Worm (Caenorhabditis elegans) whole organism, young adult: ENCODE results near the gene hmgr-1.
A peak's percentile ranks its signal among the peaks of the same experiment; 100 is the strongest.
"Not testable (repeated sequence)": the region's sequence is repeated elsewhere in the genome, so short reads cannot be mapped to it uniquely, and the experiment has no call there.

Experiments used
- C17E4.6 ChIP-seq: fragments of 200-800 bp; sonication (Bioruptor generic); IDR thresholded peaks from 2 replicates; pipeline ENCODE4 v1.3.6; 2022; ENCODE audit warnings: missing genetic modification reagents, missing genetic modification characterization, missing compliant biosample characterization
- F52B5.7 ChIP-seq: sonication (generic microtip); optimal IDR thresholded peaks from 2 replicates; lab custom pipeline; 2016; ENCODE audit warnings: mild to moderate bottlenecking, missing genetic modification characterization, missing compliant biosample characterization
- F55B11.4 ChIP-seq: sonication (generic microtip); optimal IDR thresholded peaks from 2 replicates; lab custom pipeline; 2016; ENCODE audit warnings: missing compliant biosample characterization, missing genetic modification characterization, borderline replicate concordance; ENCODE audit not compliant: insufficient read depth
- Y53F4B.3 ChIP-seq: fragments of 200-800 bp; sonication (Bioruptor generic); IDR thresholded peaks from 2 replicates; pipeline ENCODE4 v1.3.6; 2022; ENCODE audit warnings: missing genetic modification reagents, missing genetic modification characterization, missing compliant biosample characterization
- Y53G8AR.9 ChIP-seq: fragments of 200-800 bp; sonication (Bioruptor generic); conservative IDR thresholded peaks from 2 replicates; pipeline ENCODE4 v1.3.6; 2022; ENCODE audit warnings: missing genetic modification reagents, missing genetic modification characterization, missing compliant biosample characterization
- Y56A3A.18 ChIP-seq: fragments of 200-800 bp; sonication (Bioruptor generic); IDR thresholded peaks from 2 replicates; pipeline ENCODE4 v1.3.6; 2022; ENCODE audit warnings: missing genetic modification reagents, missing genetic modification characterization, missing compliant biosample characterization
- Y79H2A.3 ChIP-seq: fragments of 200-800 bp; sonication (Bioruptor generic); conservative IDR thresholded peaks from 2 replicates; pipeline ENCODE4 v1.3.6; 2022; ENCODE audit warnings: missing genetic modification reagents, missing genetic modification characterization, missing compliant biosample characterization
- Y95B8A.8 ChIP-seq: fragments of 200-800 bp; sonication (Bioruptor generic); IDR thresholded peaks from 2 replicates; pipeline ENCODE4 v1.3.6; 2022; ENCODE audit warnings: missing genetic modification reagents, missing genetic modification characterization, missing compliant biosample characterization
- aptf-2 ChIP-seq: fragments of 200-800 bp; sonication (Bioruptor generic); conservative IDR thresholded peaks from 2 replicates; pipeline ENCODE4 v1.3.6; 2022; ENCODE audit warnings: missing genetic modification reagents, missing genetic modification characterization, missing compliant biosample characterization
- atf-7 ChIP-seq: sonication (generic microtip); optimal IDR thresholded peaks from 2 replicates; lab custom pipeline; 2017; ENCODE audit warnings: mild to moderate bottlenecking, missing genetic modification characterization, missing compliant biosample characterization
- attf-6 ChIP-seq: fragments of 200-800 bp; sonication (Bioruptor generic); IDR thresholded peaks from 2 replicates; pipeline ENCODE4 v1.3.6; 2022; ENCODE audit warnings: missing genetic modification reagents, missing genetic modification characterization, missing compliant biosample characterization
- ccch-3 ChIP-seq: fragments of 200-800 bp; sonication (Bioruptor generic); optimal IDR thresholded peaks from 2 replicates; lab custom pipeline; 2018; ENCODE audit warnings: mild to moderate bottlenecking, missing genetic modification characterization, missing compliant biosample characterization
- cebp-1 ChIP-seq, 2 experiments: fragments of 200-800 bp in 1 of 2; sonication (Bioruptor generic) in 1 of 2; sonication (generic microtip) in 1 of 2; IDR thresholded peaks in 1 of 2; optimal IDR thresholded peaks in 1 of 2; 2 replicates each; pipeline versions ENCODE4 v1.3.6 to Lab custom; 2017 to 2022; ENCODE audit warnings: missing compliant biosample characterization in 2 of 2, missing genetic modification characterization in 2 of 2, mild to moderate bottlenecking in 1 of 2, missing genetic modification reagents in 1 of 2, moderate library complexity in 1 of 2
- chd-7 ChIP-seq: sonication (generic microtip); optimal IDR thresholded peaks from 2 replicates; lab custom pipeline; 2016; ENCODE audit warnings: mild to moderate bottlenecking, missing genetic modification characterization, moderate library complexity, missing compliant biosample characterization
- die-1 ChIP-seq: sonication (generic microtip); optimal IDR thresholded peaks from 2 replicates; lab custom pipeline; 2016; ENCODE audit warnings: missing genotype, mild to moderate bottlenecking, missing genetic modification characterization, missing compliant biosample characterization
- dpff-1 ChIP-seq: sonication (generic microtip); optimal IDR thresholded peaks from 2 replicates; lab custom pipeline; 2017; ENCODE audit warnings: mild to moderate bottlenecking, missing genetic modification characterization, missing compliant biosample characterization
- ekl-4 ChIP-seq: fragments of 200-800 bp; sonication (Bioruptor generic); IDR thresholded peaks from 2 replicates; pipeline ENCODE4 v1.3.6; 2022; ENCODE audit warnings: missing genetic modification reagents, missing genetic modification characterization, missing compliant biosample characterization
- hmg-1.2 ChIP-seq: fragments of 200-800 bp; sonication (Bioruptor generic); IDR thresholded peaks from 2 replicates; pipeline ENCODE4 v1.3.6; 2022; ENCODE audit warnings: missing genetic modification reagents, missing genetic modification characterization, missing compliant biosample characterization
- lag-1 ChIP-seq: fragments of 200-800 bp; sonication (Bioruptor generic); IDR thresholded peaks from 2 replicates; pipeline ENCODE4 v1.3.6; 2022; ENCODE audit warnings: missing genetic modification reagents, missing genetic modification characterization, missing compliant biosample characterization
- lin-35 ChIP-seq, 3 experiments: fragments of 150-350 bp in 2 of 3; sonication (generic microtip) in 1 of 3; optimal IDR thresholded peaks; 2 replicates each; lab custom pipeline; 2014 to 2018; ENCODE audit warnings: missing biosample characterization in 3 of 3, missing genetic modification characterization in 3 of 3, missing genetic modification reagents in 3 of 3
- lin-54 ChIP-seq: fragments of 200-800 bp; sonication (Bioruptor generic); optimal IDR thresholded peaks from 2 replicates; lab custom pipeline; 2018; ENCODE audit warnings: mild to moderate bottlenecking, missing genetic modification characterization, missing compliant biosample characterization
- madf-10 ChIP-seq: sonication (generic microtip); optimal IDR thresholded peaks from 2 replicates; lab custom pipeline; 2016; ENCODE audit warnings: mild to moderate bottlenecking, missing genetic modification characterization, missing compliant biosample characterization
- madf-6 ChIP-seq: fragments of 200-800 bp; sonication (Bioruptor generic); IDR thresholded peaks from 2 replicates; pipeline ENCODE4 v1.3.6; 2022; ENCODE audit warnings: missing genetic modification reagents, missing genetic modification characterization, missing compliant biosample characterization
- mcd-1 ChIP-seq: fragments of 200-800 bp; sonication (Bioruptor generic); IDR thresholded peaks from 2 replicates; pipeline ENCODE4 v1.3.6; 2022; ENCODE audit warnings: missing genetic modification reagents, missing genetic modification characterization, missing compliant biosample characterization
- nfyb-1 ChIP-seq: fragments of 200-800 bp; sonication (Bioruptor generic); IDR thresholded peaks from 2 replicates; pipeline ENCODE4 v1.3.6; 2022; ENCODE audit warnings: missing genetic modification reagents, missing genetic modification characterization, missing compliant biosample characterization
- nhr-120 ChIP-seq: fragments of 200-800 bp; sonication (Bioruptor generic); IDR thresholded peaks from 2 replicates; pipeline ENCODE4 v1.3.6; 2022; ENCODE audit warnings: missing genetic modification characterization, missing compliant biosample characterization
- nhr-179 ChIP-seq: sonication (generic microtip); optimal IDR thresholded peaks from 2 replicates; lab custom pipeline; 2016; ENCODE audit warnings: mild to moderate bottlenecking, missing genetic modification characterization, missing compliant biosample characterization
- nhr-80 ChIP-seq: sonication (generic microtip); optimal IDR thresholded peaks from 2 replicates; lab custom pipeline; 2016; ENCODE audit warnings: missing genetic modification characterization, missing compliant biosample characterization
- pbrm-1 ChIP-seq: fragments of 200-800 bp; sonication (Bioruptor generic); IDR thresholded peaks from 2 replicates; pipeline ENCODE4 v1.3.6; 2022; ENCODE audit warnings: missing genetic modification reagents, missing genetic modification characterization, missing compliant biosample characterization
- repo-1 ChIP-seq: sonication (generic microtip); optimal IDR thresholded peaks from 2 replicates; lab custom pipeline; 2017; ENCODE audit warnings: mild to moderate bottlenecking, missing genetic modification characterization, missing compliant biosample characterization
- sea-2 ChIP-seq: fragments of 200-800 bp; sonication (Bioruptor generic); IDR thresholded peaks from 2 replicates; pipeline ENCODE4 v1.3.6; 2022; ENCODE audit warnings: missing genetic modification characterization, missing compliant biosample characterization
- snpc-1.1 ChIP-seq: sonication (generic microtip); optimal IDR thresholded peaks from 2 replicates; lab custom pipeline; 2017; ENCODE audit warnings: missing genetic modification characterization, mild to moderate bottlenecking, missing compliant biosample characterization, antibody characterized with exemption, moderate library complexity, missing genotype, missing genetic modification reagents; ENCODE audit not compliant: insufficient read depth
- snpc-1.3 ChIP-seq: sonication (generic microtip); optimal IDR thresholded peaks from 2 replicates; lab custom pipeline; 2017; ENCODE audit warnings: missing genetic modification characterization, mild to moderate bottlenecking, missing compliant biosample characterization, antibody characterized with exemption, moderate library complexity, missing genotype, missing genetic modification reagents; ENCODE audit not compliant: insufficient read depth
- snpc-4 ChIP-seq, 5 experiments: fragments of 150-350 bp in 1 of 5; sonication (generic microtip) in 4 of 5; optimal IDR thresholded peaks; 2 replicates each; lab custom pipeline; 2014 to 2018; ENCODE audit warnings: missing genetic modification characterization in 5 of 5, missing biosample characterization in 3 of 5, antibody characterized with exemption in 2 of 5, mild to moderate bottlenecking in 2 of 5, missing compliant biosample characterization in 2 of 5, missing genotype in 2 of 5, moderate library complexity in 2 of 5, missing genetic modification reagents in 1 of 5
- tbp1 ChIP-seq: fragments of 200-800 bp; sonication (Bioruptor generic); optimal IDR thresholded peaks from 2 replicates; lab custom pipeline; 2018; ENCODE audit warnings: mild to moderate bottlenecking, missing genetic modification characterization, missing compliant biosample characterization
- zim-3 ChIP-seq: sonication (generic microtip); optimal IDR thresholded peaks from 2 replicates; lab custom pipeline; 2017; ENCODE audit warnings: mild to moderate bottlenecking, missing genetic modification characterization, moderate library complexity, missing compliant biosample characterization
- ztf-18 ChIP-seq: sonication (generic microtip); optimal IDR thresholded peaks from 2 replicates; lab custom pipeline; 2016; ENCODE audit warnings: missing genotype, mild to moderate bottlenecking, missing genetic modification characterization, missing compliant biosample characterization
- ztf-28 ChIP-seq: fragments of 200-800 bp; sonication (Bioruptor generic); IDR thresholded peaks from 2 replicates; pipeline ENCODE4 v1.3.6; 2022; ENCODE audit warnings: missing genetic modification reagents, missing genetic modification characterization, missing compliant biosample characterization

Gene hmgr-1

ce11 chrIII:7329155-7329732 is 30.1 kb upstream of the hmgr-1 start, which contains the start of gene lab-2 (continued):
- TF ChIP-seq ztf-18 (tag; lab: Kevin White, UChicago) (no peak), zim-3 (peak; percentile 17), Y56A3A.18 (peak; percentile 65; the same call in 1 of the 2 replicates), lin-54 (GFP tag; lab: Kevin White, UChicago) (peak; percentile 10), snpc-1.3 (tag; lab: Kevin White, UChicago) (no peak), lag-1 (no peak), F52B5.7 (tag; lab: Kevin White, UChicago) (peak; percentile 67), madf-10 (tag; lab: Kevin White, UChicago) (no peak), Y95B8A.8 (GFP tag; lab: Robert Waterston, UW) (0 out of 2 replicates have a peak, but pooled peaks have one; percentile 8), die-1 (tag; lab: Kevin White, UChicago) (no peak), repo-1 (tag; lab: Kevin White, UChicago) (peak; percentile 67), tbp1 (GFP tag; lab: Kevin White, UChicago) (no peak), chd-7 (tag; lab: Kevin White, UChicago) (peak; percentile 52), madf-6 (GFP tag; lab: Robert Waterston, UW) (0 out of 2 replicates have a peak, but pooled peaks have one; percentile 34), attf-6 (no peak), ztf-28 (GFP tag; lab: Robert Waterston, UW) (no peak), Y53F4B.3 (GFP tag; lab: Robert Waterston, UW) (no peak), atf-7 (tag; lab: Kevin White, UChicago) (peak; percentile 27), Y79H2A.3 (GFP tag; lab: Robert Waterston, UW) (no peak), aptf-2 (no peak), sea-2 (GFP tag; lab: Robert Waterston, UW) (no peak), dpff-1 (peak; percentile 40), nfyb-1 (GFP tag; lab: Robert Waterston, UW) (peak; percentile 72; the same call in 1 of the 2 replicates)

ce11 chrIII:7331671-7332070 is 27.6 kb upstream of the hmgr-1 start:
- no peak for TF ChIP-seq F55B11.4 (tag; lab: Kevin White, UChicago)
- TF ChIP-seq nhr-120 (GFP tag; lab: Robert Waterston, UW): no peak
- TF ChIP-seq madf-6 (GFP tag; lab: Robert Waterston, UW): no peak
- no peak for TF ChIP-seq C17E4.6 (GFP tag; lab: Robert Waterston, UW)
- TF ChIP-seq ccch-3: no peak
- TF ChIP-seq nhr-179: no peak
- no peak for TF ChIP-seq lin-35 (GFP tag; optimal IDR thresholded peaks at IDR 0.05; lab: Kevin White, UChicago)

- TF ChIP-seq hmg-1.2 (peak; percentile 76), ekl-4 (GFP tag; lab: Robert Waterston, UW) (0 out of 2 replicates have a peak, but pooled peaks have one; percentile 31), snpc-4 (tag; optimal IDR thresholded peaks at IDR 0.05; lab: Kevin White, UChicago) (peak in 3 of 4 experiments; percentile 52 to 71 (median 69)), nhr-80 (tag; lab: Kevin White, UChicago) (peak; percentile 21), nfyb-1 (GFP tag; lab: Robert Waterston, UW) (peak; percentile 44; the same call in 1 of the 2 replicates), cebp-1 (GFP tag; IDR thresholded peaks at IDR 0.05; lab: Robert Waterston, UW) (peak; percentile 66; the same call in 1 of the 2 replicates), cebp-1 (tag; optimal IDR thresholded peaks at IDR 0.05; lab: Kevin White, UChicago) (peak; percentile 83), attf-6 (peak; percentile 23; the same call in 1 of the 2 replicates), pbrm-1 (GFP tag; lab: Robert Waterston, UW) (0 out of 2 replicates have a peak, but pooled peaks have one; percentile 12), Y53G8AR.9 (GFP tag; lab: Robert Waterston, UW) (peak; percentile 48; the same call in 1 of the 2 replicates), Y95B8A.8 (GFP tag; lab: Robert Waterston, UW) (0 out of 2 replicates have a peak, but pooled peaks have one; percentile 47), snpc-1.1 (peak; percentile 19), mcd-1 (peak; percentile 31; the same call in 1 of the 2 replicates)
- not testable (repeated sequence) for TF ChIP-seq snpc-4 (GFP tag; optimal IDR thresholded peaks at IDR 0.05; lab: Kevin White, UChicago)
These were observed 25.3 kb upstream of the hmgr-1 start for ce11 chrIII:7333906-7334531.
